Worm (Caenorhabditis elegans) whole organism, midembryonic: ENCODE measurements around the gene K02E7.1.

Experiments
- T22C8.4 ChIP-seq: fragments of 200-800 bp; sonication (Bioruptor generic); IDR thresholded peaks from 2 replicates; pipeline ENCODE4 v1.3.6; 2022; ENCODE audit warnings: missing genetic modification characterization, missing compliant biosample characterization
- cog-1 ChIP-seq: sonication (generic microtip); optimal IDR thresholded peaks from 2 replicates; lab custom pipeline; 2016; ENCODE audit warnings: missing genetic modification characterization, missing compliant biosample characterization
- flt-1 ChIP-seq: fragments of 200-800 bp; sonication (Bioruptor generic); IDR thresholded peaks from 2 replicates; pipeline ENCODE4 v1.3.6; 2022; ENCODE audit warnings: missing genetic modification characterization, missing compliant biosample characterization
- klf-2 ChIP-seq: fragments of 200-800 bp; sonication (Bioruptor generic); conservative IDR thresholded peaks from 2 replicates; pipeline ENCODE4 v1.3.6; 2022; ENCODE audit warnings: missing genetic modification reagents, missing genetic modification characterization, missing compliant biosample characterization
- med-1 ChIP-seq: sonication (generic microtip); optimal IDR thresholded peaks from 2 replicates; lab custom pipeline; 2017; ENCODE audit warnings: missing genetic modification characterization, mild to moderate bottlenecking, missing compliant biosample characterization, antibody characterized with exemption, missing genetic modification reagents; ENCODE audit not compliant: insufficient read depth
- ref-1 ChIP-seq: fragments of 200-800 bp; sonication (Bioruptor generic); conservative IDR thresholded peaks from 2 replicates; pipeline ENCODE4 v1.3.6; 2022; ENCODE audit warnings: missing genetic modification reagents, missing genetic modification characterization, missing compliant biosample characterization
- tab-1 ChIP-seq: fragments of 200-800 bp; sonication (Bioruptor generic); IDR thresholded peaks from 2 replicates; pipeline ENCODE4 v1.3.6; 2022; ENCODE audit warnings: missing genetic modification characterization, missing compliant biosample characterization
- ztf-23 ChIP-seq: fragments of 200-800 bp; sonication (Bioruptor generic); IDR thresholded peaks from 2 replicates; pipeline ENCODE4 v1.3.6; 2022; ENCODE audit warnings: missing genetic modification reagents, missing genetic modification characterization, missing compliant biosample characterization
- ztf-29 ChIP-seq: fragments of 200-800 bp; sonication (Bioruptor generic); IDR thresholded peaks from 2 replicates; pipeline ENCODE4 v1.3.6; 2022; ENCODE audit warnings: missing genetic modification reagents, missing genetic modification characterization, missing compliant biosample characterization

ce11 chrII:1103484-1104100, 20.6 kb downstream of the K02E7.1 start:
- TF ChIP-seq ztf-29: no peak
- TF ChIP-seq klf-2: no peak
- TF ChIP-seq T22C8.4 (GFP tag; lab: Robert Waterston, UW): no peak
- TF ChIP-seq ztf-23: no peak
- no peak for TF ChIP-seq flt-1 (GFP tag; lab: Robert Waterston, UW)
- TF ChIP-seq med-1 (GFP tag; lab: Kevin White, UChicago): no peak
- no peak for TF ChIP-seq tab-1
- TF ChIP-seq ref-1: no peak
- no peak for TF ChIP-seq cog-1 (tag; lab: Kevin White, UChicago)
